Fruit fly (Drosophila melanogaster) whole organism, embryonic: Measurements from ENCODE around the gene CG11951.

Source experiments
- Atf-2 ChIP-seq: fragments of 200-800 bp; sonication (Bioruptor generic); optimal IDR thresholded peaks from 2 replicates; lab custom pipeline; 2016; ENCODE audit warnings: missing biosample characterization, missing genetic modification characterization
- BEAF-32 ChIP-seq: fragments of 200-800 bp; sonication (Bioruptor generic); optimal IDR thresholded peaks from 3 replicates; lab custom pipeline; 2017; ENCODE audit warnings: missing biosample characterization, missing genetic modification characterization, mild to moderate bottlenecking, moderate library complexity, missing genetic modification reagents
- CG12236 ChIP-seq: fragments of 200-800 bp; sonication (Bioruptor generic); optimal IDR thresholded peaks from 2 replicates; lab custom pipeline; 2016; ENCODE audit warnings: missing biosample characterization, missing genetic modification characterization
- CG12942 ChIP-seq: fragments of 200-800 bp; sonication (Bioruptor generic); optimal IDR thresholded peaks from 3 replicates; lab custom pipeline; 2016; ENCODE audit warnings: missing biosample characterization, missing genetic modification characterization
- CG13894 ChIP-seq: fragments of 200-800 bp; sonication (Bioruptor generic); optimal IDR thresholded peaks from 3 replicates; lab custom pipeline; 2018; ENCODE audit warnings: missing biosample characterization, mild to moderate bottlenecking, missing genetic modification characterization, moderate library complexity
- CG14441 ChIP-seq: fragments of 200-800 bp; sonication (Bioruptor generic); IDR thresholded peaks from 2 replicates; pipeline ENCODE4 v1.3.6; 2022; ENCODE audit warnings: missing biosample characterization, missing genetic modification characterization
- CG14667 ChIP-seq: fragments of 200-800 bp; sonication (Bioruptor generic); IDR thresholded peaks from 2 replicates; pipeline ENCODE4 v1.3.6; 2022; ENCODE audit warnings: missing biosample characterization, missing genetic modification characterization
- CG14860 ChIP-seq: fragments of 200-800 bp; sonication (Bioruptor generic); IDR thresholded peaks from 3 replicates; pipeline ENCODE4 v1.3.6; 2022; ENCODE audit warnings: missing biosample characterization, missing genetic modification characterization; ENCODE audit not compliant: partially characterized antibody
- CG15269 ChIP-seq: fragments of 200-800 bp; sonication (Bioruptor generic); optimal IDR thresholded peaks from 2 replicates; lab custom pipeline; 2018; ENCODE audit warnings: missing biosample characterization, mild to moderate bottlenecking, missing genetic modification characterization, moderate library complexity
- CG16863 ChIP-seq: fragments of 200-800 bp; sonication (Bioruptor generic); optimal IDR thresholded peaks from 3 replicates; lab custom pipeline; 2016; ENCODE audit warnings: missing biosample characterization, missing genetic modification characterization
- CG18476 ChIP-seq: fragments of 200-800 bp; sonication (Bioruptor generic); optimal IDR thresholded peaks from 2 replicates; lab custom pipeline; 2016; ENCODE audit warnings: missing biosample characterization, mild to moderate bottlenecking, missing genetic modification characterization
- CG2116 ChIP-seq: fragments of 200-800 bp; sonication (Bioruptor generic); optimal IDR thresholded peaks from 3 replicates; lab custom pipeline; 2018; ENCODE audit warnings: missing biosample characterization, mild to moderate bottlenecking, missing genetic modification characterization
- CG30431 ChIP-seq: fragments of 200-800 bp; sonication (Bioruptor generic); optimal IDR thresholded peaks from 2 replicates; lab custom pipeline; 2017; ENCODE audit warnings: missing biosample characterization, missing genetic modification characterization
- CG32532 ChIP-seq: fragments of 200-800 bp; sonication (Bioruptor generic); IDR thresholded peaks from 2 replicates; pipeline ENCODE4 v1.3.6; 2022; ENCODE audit warnings: missing biosample characterization, missing genetic modification characterization
- CG43689 ChIP-seq: fragments of 200-800 bp; sonication (Bioruptor generic); IDR thresholded peaks from 2 replicates; pipeline ENCODE4 v1.3.6; 2022; ENCODE audit warnings: missing biosample characterization, missing genetic modification characterization
- CG4707 ChIP-seq: fragments of 200-800 bp; sonication (Bioruptor generic); optimal IDR thresholded peaks from 2 replicates; lab custom pipeline; 2018; ENCODE audit warnings: missing biosample characterization, mild to moderate bottlenecking, missing genetic modification characterization, moderate library complexity
- CG6791 ChIP-seq: fragments of 200-800 bp; sonication (Bioruptor generic); IDR thresholded peaks from 3 replicates; pipeline ENCODE4 v1.3.6; 2022; ENCODE audit warnings: missing biosample characterization, missing genetic modification characterization; ENCODE audit not compliant: partially characterized antibody
- CG6813 ChIP-seq: fragments of 200-800 bp; sonication (Bioruptor generic); optimal IDR thresholded peaks from 2 replicates; lab custom pipeline; 2017; ENCODE audit warnings: missing biosample characterization, missing genetic modification characterization, mild to moderate bottlenecking, moderate library complexity, missing genetic modification reagents
- CG7556 ChIP-seq: fragments of 200-800 bp; sonication (Bioruptor generic); optimal IDR thresholded peaks from 2 replicates; lab custom pipeline; 2017; ENCODE audit warnings: missing biosample characterization, mild to moderate bottlenecking, missing genetic modification characterization
- CG9817 ChIP-seq: fragments of 200-800 bp; sonication (Bioruptor generic); optimal IDR thresholded peaks from 2 replicates; lab custom pipeline; 2018; ENCODE audit warnings: missing biosample characterization, mild to moderate bottlenecking, missing genetic modification characterization, moderate library complexity
- Camta ChIP-seq: fragments of 200-800 bp; sonication (Bioruptor generic); optimal IDR thresholded peaks from 2 replicates; lab custom pipeline; 2016; ENCODE audit warnings: missing biosample characterization, missing genetic modification characterization
- D19B ChIP-seq: fragments of 200-800 bp; sonication (Bioruptor generic); optimal IDR thresholded peaks from 2 replicates; lab custom pipeline; 2017; ENCODE audit warnings: missing biosample characterization, mild to moderate bottlenecking, missing genetic modification characterization
- Dfd ChIP-seq, 2 experiments: fragments of >200 bp; optimal IDR thresholded peaks; 2 replicates each; lab custom pipeline; 2017; ENCODE audit warnings: missing biosample characterization in 2 of 2, missing genetic modification characterization in 2 of 2
- E2f1 ChIP-seq: fragments of 200-800 bp; sonication (Bioruptor generic); IDR thresholded peaks from 2 replicates; pipeline ENCODE4 v1.3.6; 2022; ENCODE audit warnings: missing biosample characterization, missing genetic modification characterization
- Elba2 ChIP-seq: fragments of 200-800 bp; sonication (Bioruptor generic); optimal IDR thresholded peaks from 3 replicates; lab custom pipeline; 2016; ENCODE audit warnings: missing biosample characterization, missing genetic modification characterization
- Fer2 ChIP-seq: fragments of 200-800 bp; sonication (Bioruptor generic); optimal IDR thresholded peaks from 2 replicates; lab custom pipeline; 2018; ENCODE audit warnings: missing biosample characterization, mild to moderate bottlenecking, missing genetic modification characterization, moderate library complexity
- H2.0 ChIP-seq: fragments of 200-800 bp; sonication (Bioruptor generic); IDR thresholded peaks from 2 replicates; pipeline ENCODE4 v1.3.6; 2022; ENCODE audit warnings: missing biosample characterization, missing genetic modification characterization
- HHEX ChIP-seq: fragments of 200-800 bp; sonication (Bioruptor generic); optimal IDR thresholded peaks from 3 replicates; lab custom pipeline; 2017; ENCODE audit warnings: missing biosample characterization, mild to moderate bottlenecking, missing genetic modification characterization, missing genetic modification reagents
- HLH54F ChIP-seq: fragments of 200-800 bp; sonication (Bioruptor generic); optimal IDR thresholded peaks from 3 replicates; lab custom pipeline; 2016; ENCODE audit warnings: missing biosample characterization, missing genetic modification characterization
- Hmx ChIP-seq: fragments of 200-800 bp; sonication (Bioruptor generic); optimal IDR thresholded peaks from 2 replicates; lab custom pipeline; 2016; ENCODE audit warnings: missing biosample characterization, missing genetic modification characterization
- Hr3 ChIP-seq: fragments of 200-800 bp; sonication (Bioruptor generic); optimal IDR thresholded peaks from 3 replicates; lab custom pipeline; 2016; ENCODE audit warnings: missing biosample characterization, missing genetic modification characterization
- Jarid2 ChIP-seq: fragments of 200-800 bp; sonication (Bioruptor generic); optimal IDR thresholded peaks from 3 replicates; lab custom pipeline; 2017; ENCODE audit warnings: mild to moderate bottlenecking, missing biosample characterization, missing genetic modification reagents, missing genetic modification characterization
- Usf ChIP-seq: fragments of 200-800 bp; sonication (Bioruptor generic); optimal IDR thresholded peaks from 2 replicates; lab custom pipeline; 2017; ENCODE audit warnings: missing genotype, missing biosample characterization, missing genetic modification characterization
- ase ChIP-seq: fragments of 200-800 bp; sonication (Bioruptor generic); IDR thresholded peaks from 3 replicates; pipeline ENCODE4 v1.3.6; 2022; ENCODE audit warnings: missing biosample characterization, missing genetic modification characterization
- ash1 ChIP-seq: fragments of 200-800 bp; sonication (Bioruptor generic); optimal IDR thresholded peaks from 2 replicates; lab custom pipeline; 2018; ENCODE audit warnings: missing biosample characterization, mild to moderate bottlenecking, missing genetic modification characterization
- eve ChIP-seq, 2 experiments: fragments of >200 bp; optimal IDR thresholded peaks; 2 replicates each; lab custom pipeline; 2017; ENCODE audit warnings: missing biosample characterization in 2 of 2, missing genetic modification characterization in 2 of 2
- exex ChIP-seq: fragments of 200-800 bp; sonication (Bioruptor generic); optimal IDR thresholded peaks from 4 replicates; lab custom pipeline; 2018; ENCODE audit warnings: missing biosample characterization, mild to moderate bottlenecking, missing genetic modification characterization, moderate library complexity
- hb ChIP-seq: fragments of 200-800 bp; sonication (Bioruptor generic); IDR thresholded peaks from 3 replicates; pipeline ENCODE4 v1.3.6; 2022; ENCODE audit warnings: missing biosample characterization, missing genetic modification characterization; ENCODE audit not compliant: partially characterized antibody
- nmo ChIP-seq: fragments of 200-800 bp; sonication (Bioruptor generic); optimal IDR thresholded peaks from 2 replicates; lab custom pipeline; 2018; ENCODE audit warnings: missing biosample characterization, mild to moderate bottlenecking, missing genetic modification characterization, moderate library complexity
- otp ChIP-seq: fragments of 200-800 bp; sonication (Bioruptor generic); IDR thresholded peaks from 3 replicates; pipeline ENCODE4, ENCODE4 v1.3.6; 2022; ENCODE audit warnings: missing biosample characterization, missing genetic modification characterization
- pros ChIP-seq: fragments of 200-800 bp; sonication (Bioruptor generic); optimal IDR thresholded peaks from 3 replicates; lab custom pipeline; 2019; ENCODE audit warnings: missing biosample characterization, mild to moderate bottlenecking, missing genetic modification characterization, moderate library complexity
- sim ChIP-seq: fragments of 200-800 bp; sonication (Bioruptor generic); IDR thresholded peaks from 2 replicates; pipeline ENCODE4 v1.3.6; 2022; ENCODE audit warnings: missing biosample characterization, missing genetic modification characterization
- sisA ChIP-seq: fragments of 200-800 bp; sonication (Bioruptor generic); IDR thresholded peaks from 2 replicates; pipeline ENCODE4 v1.3.6; 2022; ENCODE audit warnings: missing biosample characterization, missing genetic modification characterization
- slp2 ChIP-seq: fragments of 200-800 bp; sonication (Bioruptor generic); optimal IDR thresholded peaks from 2 replicates; lab custom pipeline; 2016; ENCODE audit warnings: missing biosample characterization, missing genetic modification characterization
- sna ChIP-seq: fragments of 200-800 bp; sonication (Bioruptor generic); IDR thresholded peaks from 2 replicates; pipeline ENCODE4 v1.3.6; 2022; ENCODE audit warnings: missing biosample characterization, missing genetic modification characterization; ENCODE audit not compliant: partially characterized antibody
- sob ChIP-seq: fragments of 200-800 bp; sonication (Bioruptor generic); IDR thresholded peaks from 2 replicates; pipeline ENCODE4 v1.3.6; 2022; ENCODE audit warnings: missing biosample characterization, missing genetic modification characterization
- tll ChIP-seq, 2 experiments: fragments of 200-800 bp in 1 of 2; fragments of >200 bp in 1 of 2; sonication (Bioruptor generic) in 1 of 2; optimal IDR thresholded peaks; 2 replicates each; lab custom pipeline; 2017 to 2019; ENCODE audit warnings: missing biosample characterization in 2 of 2, missing genetic modification characterization in 2 of 2, mild to moderate bottlenecking in 1 of 2, moderate library complexity in 1 of 2
- zfh2 ChIP-seq: fragments of 200-800 bp; sonication (Bioruptor generic); optimal IDR thresholded peaks from 2 replicates; lab custom pipeline; 2016; ENCODE audit warnings: missing biosample characterization, missing genetic modification characterization

CG11951 gene

DNA sequence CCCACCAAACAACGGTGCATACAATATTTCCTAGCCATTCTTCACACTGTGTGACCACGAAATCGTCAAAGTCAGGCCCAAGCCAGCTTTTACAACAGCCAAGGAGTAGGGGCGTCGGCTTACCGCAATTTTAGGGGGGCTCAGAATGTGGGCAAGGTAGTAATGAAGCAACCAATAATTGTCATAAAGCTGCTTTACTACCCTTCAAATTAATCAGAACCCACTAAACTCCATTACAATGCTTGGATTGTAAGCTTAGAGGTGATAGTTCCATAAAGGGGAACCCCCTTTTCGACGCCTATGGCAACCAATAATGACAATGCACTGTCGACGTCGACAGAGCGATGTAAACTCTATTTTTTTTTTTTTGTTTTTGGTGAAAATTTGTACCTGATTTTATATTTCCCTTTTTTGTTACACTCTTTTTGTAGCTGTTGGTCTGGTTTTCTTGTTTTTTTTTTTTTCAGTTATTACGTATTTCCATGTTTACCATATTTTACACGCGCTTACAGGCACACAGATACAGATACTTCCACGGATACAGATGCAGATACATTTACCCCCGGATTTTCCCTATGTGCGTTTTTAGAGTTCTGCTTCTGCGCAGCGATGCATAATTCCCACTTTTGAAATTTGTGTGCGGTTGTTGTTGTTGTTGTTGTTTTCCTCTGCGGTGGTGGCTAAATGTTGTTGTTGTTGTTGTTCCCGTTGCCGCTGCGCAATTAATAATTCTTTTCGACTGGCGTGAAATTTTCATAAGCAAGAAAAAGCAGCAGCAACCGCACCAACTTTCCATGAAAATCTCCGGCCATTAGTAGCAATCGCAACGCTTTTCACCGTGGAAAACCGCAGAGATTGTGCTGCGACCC is 33.7 kb downstream of the CG11951 start (continued):
- TF ChIP-seq CG30431 (GFP tag; lab: Kevin White, UChicago) (peak; percentile 68), CG16863 (GFP tag; lab: Kevin White, UChicago) (peak; percentile 79), sisA (GFP tag; lab: Robert Waterston, UW) (peak; percentile 83), Dfd (GFP tag; optimal IDR thresholded peaks at IDR 0.05; lab: Kevin White, UChicago) (no peak), CG2116 (GFP tag; lab: Kevin White, UChicago) (peak; percentile 29), sim (peak; percentile 61; the same call in 1 of the 2 replicates), BEAF-32 (GFP tag; lab: Kevin White, UChicago) (no peak), CG7556 (GFP tag; lab: Kevin White, UChicago) (peak; percentile 72), CG6813 (GFP tag; lab: Kevin White, UChicago) (peak; percentile 57), eve (GFP tag; optimal IDR thresholded peaks at IDR 0.05; lab: Kevin White, UChicago) (peak in 1 of 2 experiments; percentile 94), H2.0 (GFP tag; lab: Robert Waterston, UW) (peak; percentile 78), hb (0 out of 3 replicates have a peak, but pooled peaks have one; percentile 15), slp2 (GFP tag; lab: Kevin White, UChicago) (peak; percentile 55), CG13894 (tag; lab: Kevin White, UChicago) (no peak), CG12236 (GFP tag; lab: Kevin White, UChicago) (peak; percentile 64), nmo (peak; percentile 84), CG9817 (tag; lab: Kevin White, UChicago) (peak; percentile 53), D19B (GFP tag; lab: Kevin White, UChicago) (peak; percentile 6), Atf-2 (GFP tag; lab: Kevin White, UChicago) (peak; percentile 61), exex (tag; lab: Kevin White, UChicago) (no peak), CG12942 (GFP tag; lab: Kevin White, UChicago) (peak; percentile 75), Fer2 (peak; percentile 21), HLH54F (peak; percentile 25), CG43689 (GFP tag; lab: Robert Waterston, UW) (no peak), CG15269 (tag; lab: Kevin White, UChicago) (peak; percentile 80), ase (GFP tag; lab: Robert Waterston, UW) (peak; percentile 73; the same call in 2 of the 3 replicates), CG18476 (GFP tag; lab: Kevin White, UChicago) (peak; percentile 60), Jarid2 (GFP tag; lab: Kevin White, UChicago) (peak; percentile 42), Hr3 (GFP tag; lab: Kevin White, UChicago) (peak; percentile 56), zfh2 (GFP tag; lab: Kevin White, UChicago) (no peak), Camta (GFP tag; lab: Kevin White, UChicago) (peak; percentile 69), sna (GFP tag; lab: Robert Waterston, UW) (no peak), CG6791 (no peak), CG14860 (GFP tag; lab: Robert Waterston, UW) (no peak), Hmx (GFP tag; lab: Kevin White, UChicago) (no peak), CG4707 (GFP tag; lab: Kevin White, UChicago) (peak; percentile 65), CG14441 (GFP tag; lab: Robert Waterston, UW) (peak; percentile 69), otp (peak; percentile 80), CG32532 (GFP tag; lab: Robert Waterston, UW) (peak; percentile 46; the same call in 1 of the 2 replicates), ash1 (no peak), pros (peak; percentile 30), HHEX (GFP tag; lab: Kevin White, UChicago) (peak; percentile 70), E2f1 (GFP tag; lab: Robert Waterston, UW) (peak; percentile 77), Elba2 (GFP tag; lab: Kevin White, UChicago) (no peak), Usf (peak; percentile 39), sob (peak; percentile 49; the same call in 1 of the 2 replicates), tll (GFP tag; optimal IDR thresholded peaks at IDR 0.05; lab: Kevin White, UChicago) (no peak), CG14667 (GFP tag; lab: Robert Waterston, UW) (peak; percentile 54)
